Fruit fly (Drosophila melanogaster): ENCODE measurements around the gene CG12480.

The CG12480 gene

DNA sequence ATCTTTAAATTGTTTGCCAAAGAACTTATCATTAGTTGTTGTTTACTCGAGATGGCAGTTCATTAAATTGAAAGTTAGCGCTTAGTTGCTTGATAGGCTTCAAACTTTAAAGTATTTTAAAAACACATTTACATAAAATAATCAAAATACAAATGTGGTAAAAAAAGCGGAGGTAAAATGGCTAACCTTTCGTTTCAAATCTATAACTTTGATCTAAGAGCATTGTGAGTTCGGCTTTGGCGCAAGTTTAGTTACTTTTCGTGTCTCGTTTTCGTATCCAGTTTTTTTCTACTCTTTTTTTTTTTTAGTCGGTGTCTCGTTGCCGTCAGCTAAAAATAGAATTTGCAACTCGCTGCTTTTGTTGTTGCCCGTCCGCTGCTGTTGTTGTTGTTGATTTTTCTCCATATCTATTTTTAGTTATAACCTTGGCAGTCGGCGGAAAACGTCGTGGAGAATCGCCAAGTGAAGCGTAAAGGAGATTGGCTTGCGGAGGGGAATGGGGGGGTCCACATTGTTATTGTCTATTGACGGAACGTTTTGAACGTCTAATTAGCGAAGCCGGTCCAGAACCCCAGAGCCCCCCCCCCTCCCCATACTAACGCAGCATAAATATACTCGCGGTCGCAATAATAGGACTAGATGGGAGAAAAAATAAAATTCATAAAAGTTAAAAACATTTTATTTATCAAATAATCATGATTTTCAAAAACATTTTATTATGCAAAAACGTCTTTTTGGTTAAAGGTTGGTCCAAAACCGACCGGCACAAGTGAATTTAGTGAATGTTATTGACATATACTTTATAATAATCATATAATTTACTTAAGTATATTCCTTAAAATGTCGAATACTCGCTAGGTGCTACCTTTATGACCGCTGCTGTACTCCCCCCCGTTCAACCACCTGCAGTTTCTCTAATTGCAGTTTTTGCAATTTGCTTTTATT lies 45.4 kb downstream of the CG12480 start (continued):
- TF ChIP-seq Dfd (GFP tag; optimal IDR thresholded peaks at IDR 0.05) (no peak), CG1233 (GFP tag; optimal IDR thresholded peaks at IDR 0.05) (peak; percentile 42), CG4360 (GFP tag; IDR thresholded peaks at IDR 0.05) (no peak), CG15601 (tag; optimal IDR thresholded peaks at IDR 0.05) (no peak), CG18011 (GFP tag; optimal IDR thresholded peaks at IDR 0.05) (no peak), CG6254 (GFP tag; optimal IDR thresholded peaks at IDR 0.05) (peak; percentile 37), grn (GFP tag; optimal IDR thresholded peaks at IDR 0.05) (no peak), Ssrp (tag; optimal IDR thresholded peaks at IDR 0.05) (peak; percentile 28), dysf (GFP tag; IDR thresholded peaks at IDR 0.05) (peak; percentile 69), chinmo (GFP tag; IDR thresholded peaks at IDR 0.05; ENCODE audit: partially characterized antibody) (0 out of 4 replicates have a peak, but pooled peaks have one; percentile 42), Trl (optimal IDR thresholded peaks at IDR 0.05) (no peak), Trl (GFP tag; optimal IDR thresholded peaks at IDR 0.05) (no peak), CG12299 (tag; optimal IDR thresholded peaks at IDR 0.05) (no peak), CG6683 (GFP tag; optimal IDR thresholded peaks at IDR 0.05) (peak; percentile 18), HLH54F (GFP tag; optimal IDR thresholded peaks at IDR 0.05) (no peak), CG6689 (GFP tag; IDR thresholded peaks at IDR 0.05) (peak; percentile 49), h (optimal IDR thresholded peaks at IDR 0.05) (no peak), CG8359 (GFP tag; optimal IDR thresholded peaks at IDR 0.05; ENCODE audit: borderline replicate concordance) (no peak), CG6854 (GFP tag; optimal IDR thresholded peaks at IDR 0.05) (no peak), Oli (tag; optimal IDR thresholded peaks at IDR 0.05) (peak; percentile 59), Drgx (GFP tag; IDR thresholded peaks at IDR 0.05) (peak; percentile 86), CG7839 (tag; optimal IDR thresholded peaks at IDR 0.05) (peak; percentile 71), grau (tag; optimal IDR thresholded peaks at IDR 0.05) (peak; percentile 75), mld (GFP tag; IDR thresholded peaks at IDR 0.05; ENCODE audit: partially characterized antibody) (no peak), dmrt11E (tag; optimal IDR thresholded peaks at IDR 0.05) (no peak), slou (GFP tag; optimal IDR thresholded peaks at IDR 0.05) (no peak), CG7745 (tag; optimal IDR thresholded peaks at IDR 0.05) (no peak), HmgD (GFP tag; optimal IDR thresholded peaks at IDR 0.05) (no peak), CG17385 (GFP tag; optimal IDR thresholded peaks at IDR 0.05) (peak; percentile 47), Hey (tag; optimal IDR thresholded peaks at IDR 0.05) (no peak), Blimp-1 (GFP tag; optimal IDR thresholded peaks at IDR 0.05) (peak; percentile 26), bigmax (GFP tag; optimal IDR thresholded peaks at IDR 0.05) (no peak), CG11723 (GFP tag; optimal IDR thresholded peaks at IDR 0.05) (peak; percentile 1), CG1529 (GFP tag; optimal IDR thresholded peaks at IDR 0.05) (no peak), Opbp (GFP tag; IDR thresholded peaks at IDR 0.05; ENCODE audit: partially characterized antibody) (no peak), Dip2 (GFP tag; IDR thresholded peaks at IDR 0.05) (no peak), CG10321 (GFP tag; IDR thresholded peaks at IDR 0.05) (no peak), CG13624 (GFP tag; optimal IDR thresholded peaks at IDR 0.05) (peak; percentile 5), Jarid2 (GFP tag; optimal IDR thresholded peaks at IDR 0.05) (no peak), HmgZ (tag; optimal IDR thresholded peaks at IDR 0.05) (no peak), ash1 (GFP tag; optimal IDR thresholded peaks at IDR 0.05) (no peak), CG18619 (GFP tag; optimal IDR thresholded peaks at IDR 0.05) (peak; percentile 51), MTF-1 (GFP tag; optimal IDR thresholded peaks at IDR 0.05; ENCODE audit: borderline replicate concordance) (no peak), CG15514 (GFP tag; optimal IDR thresholded peaks at IDR 0.05) (peak; percentile 19), yki (optimal IDR thresholded peaks at IDR 0.05) (no peak), CG2712 (tag; optimal IDR thresholded peaks at IDR 0.05) (peak; percentile 47), CG11560 (tag; IDR thresholded peaks at IDR 0.05) (peak; percentile 26; the same call in 1 of the 3 replicates), CG9609 (GFP tag; optimal IDR thresholded peaks at IDR 0.05) (no peak), stc (GFP tag; IDR thresholded peaks at IDR 0.05) (0 out of 2 replicates have a peak, but pooled peaks have one; percentile 31)
